Worm (Caenorhabditis elegans) whole organism, L1 larva: Measurements from ENCODE around the gene M04D8.4.

Experiments used
- ceh-82 ChIP-seq, 3 experiments: fragments of 150-350 bp in 1 of 3; sonication (generic microtip) in 2 of 3; optimal IDR thresholded peaks; 2 replicates each; lab custom pipeline; 2014 to 2017; ENCODE audit warnings: missing biosample characterization in 3 of 3, missing genetic modification characterization in 3 of 3
- ztf-11 ChIP-seq, 2 experiments: sonication (generic microtip); optimal IDR thresholded peaks; 2 replicates each; lab custom pipeline; 2016 to 2017; ENCODE audit warnings: missing genetic modification characterization in 2 of 2, missing biosample characterization in 1 of 2, missing compliant biosample characterization in 1 of 2

- no peak for TF ChIP-seq ceh-82 (tag; optimal IDR thresholded peaks at IDR 0.05; lab: Kevin White, UChicago)
- no peak for TF ChIP-seq ztf-11 (tag; optimal IDR thresholded peaks at IDR 0.05; lab: Kevin White, UChicago)
Observed at ce11 chrIII:9999235-9999634, 31.2 kb downstream of the M04D8.4 start, which contains the start of gene C05B5.17.
